Worm (Caenorhabditis elegans) whole organism, L4 larva: ENCODE data around the gene C14H10.2.
"Not testable (repeated sequence)": the region's sequence is repeated elsewhere in the genome, so short reads cannot be mapped to it uniquely, and the experiment has no call there.

Experiments used
- F26F4.8 ChIP-seq: fragments of 200-800 bp; sonication (Bioruptor generic); conservative IDR thresholded peaks from 2 replicates; pipeline ENCODE4 v1.3.6; 2022; ENCODE audit warnings: missing genetic modification characterization, missing compliant biosample characterization
- R02D3.7 ChIP-seq: fragments of 150-350 bp; sonication (generic microtip); optimal IDR thresholded peaks from 3 replicates; lab custom pipeline; 2014; ENCODE audit warnings: missing biosample characterization, missing genetic modification characterization
- T20F7.1 ChIP-seq: fragments of 200-800 bp; sonication (Bioruptor generic); optimal IDR thresholded peaks from 2 replicates; lab custom pipeline; 2018; ENCODE audit warnings: mild to moderate bottlenecking, missing genetic modification characterization, missing compliant biosample characterization
- Y5F2A.4 ChIP-seq: fragments of 200-800 bp; sonication (Bioruptor generic); optimal IDR thresholded peaks from 2 replicates; lab custom pipeline; 2018; ENCODE audit warnings: mild to moderate bottlenecking, missing genetic modification characterization, missing compliant biosample characterization
- aha-1 ChIP-seq: fragments of 150-350 bp; peaks from one replicate; lab custom pipeline; 2014; ENCODE audit warnings: missing biosample characterization, missing genetic modification characterization
- attf-4 ChIP-seq: sonication (generic microtip); optimal IDR thresholded peaks from 3 replicates; lab custom pipeline; 2017; ENCODE audit warnings: missing biosample characterization, missing genetic modification characterization
- ceh-28 ChIP-seq: fragments of 150-350 bp; optimal IDR thresholded peaks from 2 replicates; lab custom pipeline; 2014; ENCODE audit warnings: missing biosample characterization, missing genetic modification reagents, missing genetic modification characterization
- ceh-32 ChIP-seq: sonication (generic microtip); optimal IDR thresholded peaks from 2 replicates; lab custom pipeline; 2016; ENCODE audit warnings: mild to moderate bottlenecking, missing genetic modification characterization, missing compliant biosample characterization; ENCODE audit not compliant: poor library complexity
- dmd-6 ChIP-seq: fragments of 200-800 bp; sonication (Bioruptor generic); IDR thresholded peaks from 2 replicates; pipeline ENCODE4 v1.3.6; 2022; ENCODE audit warnings: missing genetic modification reagents, missing genetic modification characterization, missing compliant biosample characterization
- dpl-1 ChIP-seq: fragments of 150-350 bp; optimal IDR thresholded peaks from 2 replicates; lab custom pipeline; 2014; ENCODE audit warnings: missing biosample characterization, missing genetic modification reagents, missing genetic modification characterization
- gei-8 ChIP-seq: fragments of 200-800 bp; sonication (Bioruptor generic); optimal IDR thresholded peaks from 2 replicates; lab custom pipeline; 2018; ENCODE audit warnings: mild to moderate bottlenecking, missing genetic modification characterization, missing compliant biosample characterization
- hlh-30 ChIP-seq: sonication (generic microtip); optimal IDR thresholded peaks from 2 replicates; lab custom pipeline; 2017; ENCODE audit warnings: antibody characterized with exemption, mild to moderate bottlenecking, missing genetic modification characterization, missing compliant biosample characterization; ENCODE audit not compliant: insufficient read depth
- hmg-1.1 ChIP-seq: fragments of 200-800 bp; sonication (Bioruptor generic); IDR thresholded peaks from 2 replicates; pipeline ENCODE4 v1.3.6; 2022; ENCODE audit warnings: missing genetic modification reagents, missing genetic modification characterization, missing compliant biosample characterization
- jun-1 ChIP-seq: fragments of 150-350 bp; optimal IDR thresholded peaks from 2 replicates; lab custom pipeline; 2014; ENCODE audit warnings: missing biosample characterization, missing genetic modification reagents, missing genetic modification characterization
- lir-3 ChIP-seq: sonication (generic microtip); optimal IDR thresholded peaks from 2 replicates; lab custom pipeline; 2016; ENCODE audit warnings: mild to moderate bottlenecking, missing genetic modification characterization, missing compliant biosample characterization
- madf-5 ChIP-seq, 2 experiments: fragments of 200-800 bp; sonication (Bioruptor generic); IDR thresholded peaks; 2 replicates each; pipeline ENCODE4 v1.3.6; 2022; ENCODE audit warnings: missing compliant biosample characterization in 2 of 2, missing genetic modification characterization in 2 of 2
- madf-9 ChIP-seq: fragments of 200-800 bp; sonication (Bioruptor generic); conservative IDR thresholded peaks from 2 replicates; pipeline ENCODE4 v1.3.6; 2022; ENCODE audit warnings: missing genetic modification reagents, missing genetic modification characterization, missing compliant biosample characterization
- mdt-29 ChIP-seq: fragments of 200-800 bp; sonication (Bioruptor generic); IDR thresholded peaks from 2 replicates; pipeline ENCODE4 v1.3.6; 2022; ENCODE audit warnings: missing genetic modification reagents, missing genetic modification characterization, missing compliant biosample characterization
- mxl-3 ChIP-seq: fragments of 200-800 bp; sonication (Bioruptor generic); optimal IDR thresholded peaks from 2 replicates; lab custom pipeline; 2018; ENCODE audit warnings: mild to moderate bottlenecking, missing genetic modification characterization, missing compliant biosample characterization
- nhr-28 ChIP-seq: fragments of 150-350 bp; optimal IDR thresholded peaks from 2 replicates; lab custom pipeline; 2014; ENCODE audit warnings: missing biosample characterization, missing genetic modification characterization
- nhr-42 ChIP-seq: fragments of 200-800 bp; sonication (Bioruptor generic); IDR thresholded peaks from 2 replicates; pipeline ENCODE4 v1.3.6; 2022; ENCODE audit warnings: missing genetic modification characterization, missing compliant biosample characterization
- nhr-48 ChIP-seq: sonication (generic microtip); optimal IDR thresholded peaks from 2 replicates; lab custom pipeline; 2016; ENCODE audit warnings: mild to moderate bottlenecking, missing genetic modification characterization, missing compliant biosample characterization
- pha-4 ChIP-seq, 2 experiments: fragments of 150-350 bp in 1 of 2; fragments of 200-800 bp in 1 of 2; sonication (Bioruptor generic) in 1 of 2; IDR thresholded peaks in 1 of 2; optimal IDR thresholded peaks in 1 of 2; 2 replicates each; pipeline versions ENCODE4 v1.3.6 to Lab custom; 2014 to 2022; ENCODE audit warnings: missing genetic modification characterization in 2 of 2, missing genetic modification reagents in 2 of 2, missing biosample characterization in 1 of 2, missing compliant biosample characterization in 1 of 2
- rbr-2 ChIP-seq: sonication (generic microtip); optimal IDR thresholded peaks from 2 replicates; lab custom pipeline; 2016; ENCODE audit warnings: missing genotype, missing genetic modification characterization, missing compliant biosample characterization
- saeg-2 ChIP-seq: fragments of 200-800 bp; sonication (Bioruptor generic); IDR thresholded peaks from 2 replicates; pipeline ENCODE4 v1.3.6; 2022; ENCODE audit warnings: missing genetic modification reagents, missing genetic modification characterization, missing compliant biosample characterization
- spr-3 ChIP-seq: fragments of 200-800 bp; sonication (Bioruptor generic); optimal IDR thresholded peaks from 2 replicates; lab custom pipeline; 2018; ENCODE audit warnings: mild to moderate bottlenecking, missing genetic modification characterization, missing compliant biosample characterization
- unc-39 ChIP-seq: sonication (generic microtip); optimal IDR thresholded peaks from 2 replicates; lab custom pipeline; 2017; ENCODE audit warnings: missing biosample characterization, missing genetic modification characterization
- unc-62 ChIP-seq, 3 experiments: fragments of 150-350 bp in 1 of 3; sonication (generic microtip); optimal IDR thresholded peaks in 2 of 3; peaks in 1 of 3; 1 replicate in 1 of 3; 2 replicates in 2 of 3; lab custom pipeline; 2014 to 2017; ENCODE audit warnings: missing biosample characterization in 3 of 3, missing genetic modification characterization in 3 of 3, missing genetic modification reagents in 3 of 3, missing genotype in 1 of 3
- zip-11 ChIP-seq: fragments of 200-800 bp; sonication (Bioruptor generic); IDR thresholded peaks from 2 replicates; pipeline ENCODE4 v1.3.6; 2022; ENCODE audit warnings: missing genetic modification characterization, missing compliant biosample characterization
- ztf-7 ChIP-seq: fragments of 150-350 bp; optimal IDR thresholded peaks from 2 replicates; lab custom pipeline; 2014; ENCODE audit warnings: missing biosample characterization, missing genetic modification characterization

C14H10.2 gene

DNA sequence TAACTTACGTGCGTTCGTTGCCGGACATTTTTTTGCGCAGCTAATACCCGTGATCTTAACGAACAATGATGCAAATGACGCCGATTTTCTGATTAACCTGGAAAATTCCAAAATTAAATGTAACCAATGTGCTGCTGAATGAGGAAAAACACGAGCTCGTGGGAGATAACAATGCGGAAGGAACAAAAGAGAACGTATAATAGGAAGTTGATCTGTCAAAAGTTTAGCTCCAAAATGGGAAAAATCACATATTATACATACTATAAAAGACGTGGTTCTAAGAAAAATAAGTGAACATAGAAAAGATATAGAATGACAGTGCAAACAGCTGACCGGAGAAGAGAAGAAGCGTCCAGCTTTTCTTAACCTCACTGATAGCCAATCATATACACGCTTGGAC, at the start of gene C14H10.2:
C14H10.2 (minus strand) TSS at position 101 of the 400 bp plus-strand sequence.
- TF ChIP-seq T20F7.1 (GFP tag; lab: Kevin White, UChicago) (no peak), dpl-1 (GFP tag; lab: Kevin White, UChicago) (no peak), F26F4.8 (GFP tag; lab: Robert Waterston, UW) (no peak), unc-62 (GFP tag; optimal IDR thresholded peaks at IDR 0.05 in 1 of 2; lab: Kevin White, UChicago) (peak in 1 of 2 experiments; percentile 37), unc-62 (tag; optimal IDR thresholded peaks at IDR 0.05; lab: Kevin White, UChicago) (no peak)

DNA sequence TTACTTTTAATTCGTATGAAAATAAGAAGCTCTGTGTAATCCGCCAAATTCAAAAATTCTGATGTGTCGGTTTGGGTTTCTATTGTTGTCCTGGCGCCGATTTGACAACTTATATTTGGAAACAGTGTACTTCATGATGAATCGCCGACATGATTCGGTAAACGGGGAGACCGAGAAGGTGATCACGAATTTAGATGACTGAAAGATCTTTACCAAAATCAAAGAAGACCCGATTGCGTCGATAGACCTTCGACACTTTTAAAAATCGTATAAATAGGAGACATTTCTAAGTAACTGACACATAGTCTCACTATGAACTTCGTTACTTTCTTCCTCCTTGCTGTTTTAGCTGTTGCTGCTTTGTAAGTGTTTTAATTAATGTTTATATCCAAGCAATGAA, 49.7 kb upstream of the C14H10.2 start, which contains the start of gene fip-5:
fip-5 (plus strand) TSS at position 312 of the 400 bp plus-strand sequence.
- TF ChIP-seq Y5F2A.4 (GFP tag; lab: Kevin White, UChicago) = no peak
- TF ChIP-seq unc-62 (GFP tag; optimal IDR thresholded peaks at IDR 0.05 in 1 of 2; lab: Kevin White, UChicago) = peak in 1 of 2 experiments; percentile 90
- TF ChIP-seq unc-62 (tag; optimal IDR thresholded peaks at IDR 0.05; lab: Kevin White, UChicago) = no peak
- TF ChIP-seq aha-1 (tag; lab: Kevin White, UChicago) = peak; percentile 0

- TF ChIP-seq jun-1 (no peak), nhr-48 (tag; lab: Kevin White, UChicago) (peak; percentile 18), hlh-30 (tag; lab: Kevin White, UChicago) (peak; percentile 2)
These were observed 49.2 kb upstream of the C14H10.2 start for ce11 chrX:10301920-10302319.

- TF ChIP-seq pha-4 (GFP tag; IDR thresholded peaks at IDR 0.05; lab: Robert Waterston, UW) = peak; percentile 77; the same call in 1 of the 2 replicates
- not testable (repeated sequence) for TF ChIP-seq pha-4 (tag; optimal IDR thresholded peaks at IDR 0.05; lab: Kevin White, UChicago)
- peak; percentile 69 to 82; a peak in 2 of 4 replicates for TF ChIP-seq madf-5 (GFP tag; IDR thresholded peaks at IDR 0.05; lab: Robert Waterston, UW)
- TF ChIP-seq hmg-1.1 (GFP tag; lab: Robert Waterston, UW) = peak; percentile 57
- TF ChIP-seq dmd-6 (GFP tag; lab: Robert Waterston, UW) = 0 out of 2 replicates have a peak, but pooled peaks have one; percentile 24
- TF ChIP-seq F26F4.8 (GFP tag; lab: Robert Waterston, UW) = peak; percentile 78
- TF ChIP-seq madf-9 (GFP tag; lab: Robert Waterston, UW) = 0 out of 2 replicates have a peak, but pooled peaks have one; percentile 32
These were observed 46.3 kb upstream of the C14H10.2 start for ce11 chrX:10298932-10299331.

DNA sequence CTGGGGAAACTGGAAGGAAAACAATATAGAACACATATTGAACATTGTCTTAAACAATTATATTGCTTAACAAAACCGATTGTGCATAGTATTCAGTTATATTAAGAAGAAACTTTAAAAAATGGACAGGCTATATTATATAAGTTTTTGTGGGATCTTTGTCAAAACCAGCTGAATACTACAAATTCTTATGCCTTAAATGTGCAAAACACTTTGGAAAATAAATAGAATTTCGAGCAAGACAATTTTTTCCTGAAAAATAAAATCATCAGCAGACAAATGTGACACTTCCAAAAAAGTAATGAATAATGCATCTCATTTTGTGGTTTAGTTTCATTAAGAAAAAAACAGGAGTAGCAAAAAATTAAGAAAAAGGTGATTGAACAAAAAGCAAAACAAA, 44.7 kb upstream of the C14H10.2 start:
- TF ChIP-seq saeg-2 = no peak
- TF ChIP-seq aha-1 (tag; lab: Kevin White, UChicago) = peak; percentile 92

DNA sequence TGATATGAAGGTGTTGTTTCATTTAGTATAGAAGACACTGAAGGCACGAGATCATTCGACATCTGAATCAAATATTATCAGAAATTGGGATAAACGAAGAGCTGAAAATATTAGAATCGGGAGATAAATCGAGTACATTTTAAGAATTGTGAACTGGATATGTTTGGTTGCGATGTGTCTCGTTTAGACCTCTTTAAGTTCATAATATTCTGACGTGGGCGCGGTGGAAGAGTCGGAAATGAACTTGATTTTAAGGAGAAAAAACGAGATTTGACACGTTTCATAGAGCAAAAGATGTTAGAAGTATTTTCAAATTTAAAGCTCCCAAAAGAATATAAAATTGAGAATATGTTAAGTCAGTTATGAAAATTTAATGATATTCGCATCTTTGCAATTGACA, 33.0 kb upstream of the C14H10.2 start, which contains the start of gene npr-6:
npr-6 (minus strand) TSS at position 101 of the 400 bp plus-strand sequence.
- TF ChIP-seq spr-3 (GFP tag; lab: Kevin White, UChicago) (no peak), mdt-29 (GFP tag; lab: Robert Waterston, UW) (no peak), ceh-28 (tag; lab: Kevin White, UChicago) (no peak), unc-39 (tag; lab: Kevin White, UChicago) (no peak), nhr-42 (GFP tag; lab: Robert Waterston, UW) (no peak), rbr-2 (tag; lab: Kevin White, UChicago) (no peak), gei-8 (GFP tag; lab: Kevin White, UChicago) (no peak), zip-11 (GFP tag; lab: Robert Waterston, UW) (no peak), attf-4 (tag; lab: Kevin White, UChicago) (no peak), mxl-3 (GFP tag; lab: Kevin White, UChicago) (no peak), ztf-7 (tag; lab: Kevin White, UChicago) (no peak), nhr-28 (tag; lab: Kevin White, UChicago) (no peak), R02D3.7 (no peak), aha-1 (tag; lab: Kevin White, UChicago) (no peak), ceh-32 (no peak), madf-5 (GFP tag; IDR thresholded peaks at IDR 0.05; lab: Robert Waterston, UW) (no peak), lir-3 (tag; lab: Kevin White, UChicago) (no peak)
